Worm (Caenorhabditis elegans) whole organism, L1 larva: Measurements from ENCODE around the gene col-85.

ENCODE experiments used
- aly-2 ChIP-seq: fragments of 150-350 bp; optimal IDR thresholded peaks from 2 replicates; lab custom pipeline; 2014; ENCODE audit warnings: missing biosample characterization, missing genetic modification characterization
- ama-1 ChIP-seq: fragments of 150-350 bp; optimal IDR thresholded peaks from 2 replicates; lab custom pipeline; 2014
- ceh-82 ChIP-seq, 3 experiments: fragments of 150-350 bp in 1 of 3; sonication (generic microtip) in 2 of 3; optimal IDR thresholded peaks; 2 replicates each; lab custom pipeline; 2014 to 2017; ENCODE audit warnings: missing biosample characterization in 3 of 3, missing genetic modification characterization in 3 of 3
- egl-13 ChIP-seq: sonication (generic microtip); optimal IDR thresholded peaks from 2 replicates; lab custom pipeline; 2016; ENCODE audit warnings: missing genotype, missing genetic modification reagents, missing genetic modification characterization, missing compliant biosample characterization
- fkh-10 ChIP-seq: sonication (generic microtip); optimal IDR thresholded peaks from 2 replicates; lab custom pipeline; 2017; ENCODE audit warnings: missing biosample characterization, missing genetic modification reagents, missing genetic modification characterization
- hlh-4 ChIP-seq: sonication (generic microtip); optimal IDR thresholded peaks from 2 replicates; lab custom pipeline; 2016; ENCODE audit warnings: mild to moderate bottlenecking, missing genetic modification characterization, missing compliant biosample characterization
- nhr-20 ChIP-seq: sonication (generic microtip); optimal IDR thresholded peaks from 2 replicates; lab custom pipeline; 2016; ENCODE audit warnings: mild to moderate bottlenecking, missing genetic modification characterization, missing compliant biosample characterization
- nhr-237 ChIP-seq: fragments of 150-350 bp; optimal IDR thresholded peaks from 2 replicates; lab custom pipeline; 2014; ENCODE audit warnings: missing biosample characterization, missing genetic modification characterization
- nhr-77 ChIP-seq: fragments of 150-350 bp; optimal IDR thresholded peaks from 2 replicates; lab custom pipeline; 2014; ENCODE audit warnings: missing biosample characterization, missing genetic modification characterization
- sox-4 ChIP-seq: sonication (generic microtip); optimal IDR thresholded peaks from 2 replicates; lab custom pipeline; 2016; ENCODE audit warnings: missing genetic modification characterization, missing compliant biosample characterization
- unc-62 ChIP-seq: fragments of 150-350 bp; optimal IDR thresholded peaks from 2 replicates; lab custom pipeline; 2014; ENCODE audit warnings: missing biosample characterization, missing genetic modification reagents, missing genetic modification characterization
- unc-86 ChIP-seq: sonication (generic microtip); optimal IDR thresholded peaks from 2 replicates; lab custom pipeline; 2016; ENCODE audit warnings: missing genetic modification characterization, missing compliant biosample characterization
- zag-1 ChIP-seq: fragments of 150-350 bp; optimal IDR thresholded peaks from 2 replicates; lab custom pipeline; 2014; ENCODE audit warnings: missing biosample characterization, missing genetic modification characterization

- TF ChIP-seq ceh-82 (tag; optimal IDR thresholded peaks at IDR 0.05; lab: Kevin White, UChicago) (no peak), unc-86 (no peak), ama-1 (lab: Kevin White, UChicago) (no peak), aly-2 (no peak), fkh-10 (GFP tag; lab: Kevin White, UChicago) (no peak), nhr-20 (no peak), zag-1 (tag; lab: Kevin White, UChicago) (no peak), nhr-77 (tag; lab: Kevin White, UChicago) (no peak), nhr-237 (tag; lab: Kevin White, UChicago) (no peak), unc-62 (GFP tag; lab: Kevin White, UChicago) (no peak), egl-13 (tag; lab: Kevin White, UChicago) (no peak), sox-4 (tag; lab: Kevin White, UChicago) (no peak), hlh-4 (tag; lab: Kevin White, UChicago) (no peak)
Measured at ce11 chrII:12527947-12528346, 33.1 kb upstream of the col-85 start, which contains the start of gene srx-119.
